Fruit fly (Drosophila melanogaster) whole organism: ENCODE results near the gene salm.

ENCODE experiments used
- CG8478 ChIP-seq: fragments of >200 bp; optimal IDR thresholded peaks from 2 replicates; lab custom pipeline; 2018; ENCODE audit warnings: inconsistent platforms
- Dll ChIP-seq: fragments of >200 bp; optimal IDR thresholded peaks from 2 replicates; lab custom pipeline; 2017
- pan ChIP-seq: fragments of >200 bp; optimal IDR thresholded peaks from 2 replicates; lab custom pipeline; 2017
- psq ChIP-seq: fragments of >200 bp; optimal IDR thresholded peaks from 2 replicates; lab custom pipeline; 2017

DNA sequence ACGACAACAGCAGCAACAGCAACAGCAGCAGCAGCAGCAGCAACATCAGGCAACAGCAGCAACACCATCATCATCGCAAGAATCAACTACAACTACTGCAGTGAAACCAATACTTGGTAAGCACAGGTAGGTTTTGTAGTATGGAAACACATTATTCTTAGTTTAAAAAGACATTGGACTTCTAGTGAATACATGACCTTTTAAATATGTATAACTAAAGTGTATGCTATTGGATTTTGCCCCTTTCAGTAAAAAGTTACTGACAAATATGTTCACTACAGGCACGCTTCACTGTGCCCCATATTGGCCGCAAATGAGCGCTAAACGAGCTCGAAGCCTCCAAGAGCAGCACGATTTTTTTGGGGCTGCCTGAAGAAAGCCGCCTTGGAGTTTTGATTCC lies 39.9 kb downstream of the salm start:
- no peak for TF ChIP-seq psq (lab: Kevin White, UChicago)
- no peak for TF ChIP-seq Dll (lab: Kevin White, UChicago)
- no peak for TF ChIP-seq pan (lab: Kevin White, UChicago)
- no peak for TF ChIP-seq CG8478 (lab: Kevin White, UChicago)
